Worm (Caenorhabditis elegans) whole organism, L3 larva: ENCODE measurements around the gene R05G9.3.

Experiments used
- egl-27 ChIP-seq: sonication (generic microtip); optimal IDR thresholded peaks from 4 replicates; lab custom pipeline; 2017; ENCODE audit warnings: missing biosample characterization, missing genetic modification reagents, missing genetic modification characterization
- egl-5 ChIP-seq: fragments of 150-350 bp; optimal IDR thresholded peaks from 2 replicates; lab custom pipeline; 2017; ENCODE audit warnings: missing biosample characterization, missing genetic modification reagents, missing genetic modification characterization, inconsistent platforms
- lin-15B ChIP-seq: fragments of 150-350 bp; optimal IDR thresholded peaks from 2 replicates; lab custom pipeline; 2014; ENCODE audit warnings: missing biosample characterization, missing genetic modification characterization
- nhr-11 ChIP-seq: fragments of 150-350 bp; optimal IDR thresholded peaks from 2 replicates; lab custom pipeline; 2014; ENCODE audit warnings: missing biosample characterization, missing genetic modification characterization
- nhr-23 ChIP-seq: fragments of 150-350 bp; optimal IDR thresholded peaks from 2 replicates; lab custom pipeline; 2014; ENCODE audit warnings: missing biosample characterization, missing genetic modification reagents, missing genetic modification characterization
- snpc-4 ChIP-seq: fragments of 150-350 bp; optimal IDR thresholded peaks from 2 replicates; lab custom pipeline; 2014; ENCODE audit warnings: missing biosample characterization, missing genetic modification characterization
- ztf-11 ChIP-seq: fragments of 150-350 bp; optimal IDR thresholded peaks from 2 replicates; lab custom pipeline; 2014; ENCODE audit warnings: missing biosample characterization, missing genetic modification characterization

- TF ChIP-seq ztf-11 (tag; lab: Kevin White, UChicago): no peak
- no peak for TF ChIP-seq lin-15B (tag; lab: Kevin White, UChicago)
- no peak for TF ChIP-seq snpc-4 (tag; lab: Kevin White, UChicago)
- TF ChIP-seq nhr-23 (tag; lab: Kevin White, UChicago): no peak
- TF ChIP-seq egl-5: no peak
- no peak for TF ChIP-seq nhr-11 (tag; lab: Kevin White, UChicago)
- TF ChIP-seq egl-27 (tag; lab: Kevin White, UChicago): no peak
Measured at ce11 chrII:6498609-6499008, 2.7 kb downstream of the R05G9.3 start.
